Worm (Caenorhabditis elegans): Measurements from ENCODE around the gene F57A10.2.
"Not testable (repeated sequence)": the region's sequence is repeated elsewhere in the genome, so short reads cannot be mapped to it uniquely, and the experiment has no call there.

The F57A10.2 gene

DNA sequence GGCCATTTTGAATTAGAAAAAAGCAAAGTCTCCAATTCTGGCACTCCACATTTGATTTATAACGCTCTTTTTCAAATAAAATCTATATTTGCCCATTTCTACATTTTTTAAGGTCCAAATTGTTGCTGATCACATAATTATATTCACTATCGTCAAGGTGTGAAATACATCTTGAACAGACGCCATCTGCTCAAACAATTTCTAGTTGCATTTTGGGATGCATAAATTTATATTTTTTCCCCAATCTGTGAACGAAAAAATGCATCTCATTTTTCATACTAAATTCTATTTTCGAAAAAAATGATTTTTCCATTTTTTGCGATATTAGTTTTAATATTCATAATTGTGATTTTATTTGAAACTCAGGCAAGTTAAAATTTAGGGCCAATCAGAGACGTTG is 26.9 kb downstream of the F57A10.2 start, which contains the start of gene T26E4.7:
T26E4.7 (plus strand) TSS at position 301 of the 400 bp plus-strand sequence.
- TF ChIP-seq tab-1 (GFP tag; IDR thresholded peaks at IDR 0.05) (no peak), klf-2 (GFP tag; conservative IDR thresholded peaks at IDR 0.05) (no peak), ztf-29 (GFP tag; IDR thresholded peaks at IDR 0.05) (no peak), flt-1 (GFP tag; IDR thresholded peaks at IDR 0.05) (no peak), ref-1 (GFP tag; conservative IDR thresholded peaks at IDR 0.05) (no peak), ztf-23 (GFP tag; IDR thresholded peaks at IDR 0.05) (no peak), med-1 (GFP tag; optimal IDR thresholded peaks at IDR 0.05; ENCODE audit: insufficient read depth) (no peak), T22C8.4 (GFP tag; IDR thresholded peaks at IDR 0.05) (no peak), cog-1 (tag; optimal IDR thresholded peaks at IDR 0.05) (no peak)

ce11 chrV:15796087-15796486 is 29.7 kb downstream of the F57A10.2 start, which contains the start of gene nhr-223:
nhr-223 (plus strand) TSS chrV:15796387.
- no peak for TF ChIP-seq ztf-23 (GFP tag; IDR thresholded peaks at IDR 0.05)
- no peak for TF ChIP-seq T22C8.4 (GFP tag; IDR thresholded peaks at IDR 0.05)
- TF ChIP-seq tab-1 (GFP tag; IDR thresholded peaks at IDR 0.05) = no peak
- no peak for TF ChIP-seq ref-1 (GFP tag; conservative IDR thresholded peaks at IDR 0.05)
- TF ChIP-seq ztf-29 (GFP tag; IDR thresholded peaks at IDR 0.05) = no peak
- no peak for TF ChIP-seq med-1 (GFP tag; optimal IDR thresholded peaks at IDR 0.05; ENCODE audit: insufficient read depth)
- no peak for TF ChIP-seq klf-2 (GFP tag; conservative IDR thresholded peaks at IDR 0.05)
- TF ChIP-seq flt-1 (GFP tag; IDR thresholded peaks at IDR 0.05) = no peak

DNA sequence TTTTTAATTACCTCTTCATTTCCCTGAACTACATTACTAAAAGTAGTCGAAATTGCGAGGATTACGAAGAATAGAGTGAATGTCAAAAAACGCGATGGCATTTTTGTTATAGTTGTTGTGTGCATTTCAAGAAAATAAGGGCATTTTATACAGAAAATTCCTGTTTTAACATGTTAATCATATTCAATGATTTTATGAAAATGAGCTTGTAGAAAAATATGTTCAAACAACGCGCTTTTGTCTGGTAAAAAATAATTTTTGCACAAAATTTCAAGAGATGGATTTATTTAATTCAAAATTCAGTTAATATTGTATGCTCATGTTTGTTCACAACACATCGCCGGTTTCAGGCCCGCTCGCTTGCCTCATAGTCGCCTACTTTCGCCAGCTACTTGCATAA is 31.7 kb downstream of the F57A10.2 start, which contains the start of gene T26E4.10:
T26E4.10 (minus strand) TSS at position 101 of the 400 bp plus-strand sequence.
- TF ChIP-seq ztf-23 (GFP tag; IDR thresholded peaks at IDR 0.05) (no peak), cog-1 (tag; optimal IDR thresholded peaks at IDR 0.05) (no peak), flt-1 (GFP tag; IDR thresholded peaks at IDR 0.05) (no peak), tab-1 (GFP tag; IDR thresholded peaks at IDR 0.05) (no peak), ztf-29 (GFP tag; IDR thresholded peaks at IDR 0.05) (no peak)

DNA sequence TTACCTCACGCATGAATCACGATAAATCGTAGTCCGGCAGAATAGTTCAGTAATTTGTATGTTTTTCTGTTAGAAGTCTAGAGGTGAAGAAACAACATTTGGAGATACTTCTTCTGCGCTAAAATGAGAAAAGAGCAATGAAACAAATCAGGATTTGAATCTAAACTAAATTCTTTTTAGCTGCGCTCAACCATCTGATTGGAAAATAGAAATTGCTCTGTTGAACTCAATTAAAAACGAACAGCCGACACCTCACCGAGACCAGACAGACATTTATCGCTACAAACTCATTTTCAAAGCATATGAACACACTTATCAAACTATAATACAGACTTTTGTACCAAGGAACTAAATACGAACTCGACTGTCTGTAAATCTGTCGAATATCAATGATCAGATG is 36.2 kb downstream of the F57A10.2 start, which contains the start of gene T26E4.9:
T26E4.9 (minus strand) TSS at position 101 of the 400 bp plus-strand sequence.
- TF ChIP-seq cog-1 (tag; optimal IDR thresholded peaks at IDR 0.05); ztf-29 (GFP tag; IDR thresholded peaks at IDR 0.05); tab-1 (GFP tag; IDR thresholded peaks at IDR 0.05): not testable (repeated sequence)

- TF ChIP-seq ref-1 (GFP tag; conservative IDR thresholded peaks at IDR 0.05); T22C8.4 (GFP tag; IDR thresholded peaks at IDR 0.05); ztf-23 (GFP tag; IDR thresholded peaks at IDR 0.05): not testable (repeated sequence)
Measured at ce11 chrV:15803079-15803478, 36.7 kb downstream of the F57A10.2 start, which contains the start of gene srd-27. srd-27 (plus strand) TSS chrV:15803379.

ce11 chrV:15803748-15804147 is 37.4 kb downstream of the F57A10.2 start, which contains the start of gene T26E4.18:
T26E4.18 (minus strand) TSS chrV:15803848.
- TF ChIP-seq flt-1 (GFP tag; IDR thresholded peaks at IDR 0.05); ztf-29 (GFP tag; IDR thresholded peaks at IDR 0.05); klf-2 (GFP tag; conservative IDR thresholded peaks at IDR 0.05): not testable (repeated sequence)

DNA sequence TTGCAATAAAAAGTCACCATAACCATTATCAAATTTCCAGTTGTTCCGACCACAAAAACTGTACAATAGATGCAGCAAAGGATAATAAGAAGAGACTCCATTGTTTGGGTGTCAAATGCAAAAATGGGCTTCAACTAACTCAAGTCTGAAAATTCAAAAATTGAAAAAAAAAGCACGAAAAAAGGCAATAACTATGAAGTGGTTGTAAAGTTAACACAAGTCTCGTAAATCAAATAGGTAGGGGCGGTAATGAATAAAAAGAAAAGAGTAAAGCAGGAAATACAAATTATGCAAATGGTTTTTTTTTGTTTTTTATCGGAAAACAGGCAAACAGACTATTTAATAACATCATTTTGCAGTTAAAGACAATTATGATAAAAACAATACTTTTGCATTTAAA is 41.0 kb downstream of the F57A10.2 start, which contains the start of gene srsx-38:
srsx-38 (minus strand) TSS at position 101 of the 400 bp plus-strand sequence.
- TF ChIP-seq klf-2 (GFP tag; conservative IDR thresholded peaks at IDR 0.05); T22C8.4 (GFP tag; IDR thresholded peaks at IDR 0.05); ztf-23 (GFP tag; IDR thresholded peaks at IDR 0.05): not testable (repeated sequence)

- TF ChIP-seq tab-1 (GFP tag; IDR thresholded peaks at IDR 0.05) = no peak
- TF ChIP-seq ref-1 (GFP tag; conservative IDR thresholded peaks at IDR 0.05) = no peak
- no peak for TF ChIP-seq ztf-29 (GFP tag; IDR thresholded peaks at IDR 0.05)
- TF ChIP-seq klf-2 (GFP tag; conservative IDR thresholded peaks at IDR 0.05) = no peak
- TF ChIP-seq flt-1 (GFP tag; IDR thresholded peaks at IDR 0.05) = no peak
- TF ChIP-seq med-1 (GFP tag; optimal IDR thresholded peaks at IDR 0.05; ENCODE audit: insufficient read depth) = no peak
- no peak for TF ChIP-seq T22C8.4 (GFP tag; IDR thresholded peaks at IDR 0.05)
- no peak for TF ChIP-seq cog-1 (tag; optimal IDR thresholded peaks at IDR 0.05)
- no peak for TF ChIP-seq ztf-23 (GFP tag; IDR thresholded peaks at IDR 0.05)
Measured at ce11 chrV:15809543-15809942, 43.2 kb downstream of the F57A10.2 start, which contains the start of gene srsx-36. srsx-36 (minus strand) TSS chrV:15809643.

- TF ChIP-seq med-1 (GFP tag; optimal IDR thresholded peaks at IDR 0.05; ENCODE audit: insufficient read depth) = no peak
- no peak for TF ChIP-seq cog-1 (tag; optimal IDR thresholded peaks at IDR 0.05)
- TF ChIP-seq T22C8.4 (GFP tag; IDR thresholded peaks at IDR 0.05) = no peak
- TF ChIP-seq ref-1 (GFP tag; conservative IDR thresholded peaks at IDR 0.05) = no peak
- TF ChIP-seq flt-1 (GFP tag; IDR thresholded peaks at IDR 0.05) = no peak
- no peak for TF ChIP-seq klf-2 (GFP tag; conservative IDR thresholded peaks at IDR 0.05)
- TF ChIP-seq tab-1 (GFP tag; IDR thresholded peaks at IDR 0.05) = no peak
- no peak for TF ChIP-seq ztf-29 (GFP tag; IDR thresholded peaks at IDR 0.05)
- TF ChIP-seq ztf-23 (GFP tag; IDR thresholded peaks at IDR 0.05) = no peak
Measured at ce11 chrV:15810446-15810845, 44.1 kb downstream of the F57A10.2 start, which contains the start of gene F54B8.1. F54B8.1 (plus strand) TSS chrV:15810746.

ce11 chrV:15811982-15812381 is 45.6 kb downstream of the F57A10.2 start, which contains the start of gene nhr-282:
nhr-282 (plus strand) TSS chrV:15812282.
- not testable (repeated sequence) for TF ChIP-seq tab-1 (GFP tag; IDR thresholded peaks at IDR 0.05); med-1 (GFP tag; optimal IDR thresholded peaks at IDR 0.05; ENCODE audit: insufficient read depth); ref-1 (GFP tag; conservative IDR thresholded peaks at IDR 0.05)

Measured in whole organism, midembryonic.